Fruit fly (Drosophila melanogaster): Measurements from ENCODE around the gene pic.

pic gene

dm6 chr3R:13078263-13078662 lies 26.2 kb downstream of the pic start (continued):
- TF ChIP-seq sr (GFP tag; IDR thresholded peaks at IDR 0.05) (no peak), Dad (GFP tag; optimal IDR thresholded peaks at IDR 0.05) (no peak), D19A (tag; optimal IDR thresholded peaks at IDR 0.05) (no peak), sna (GFP tag; IDR thresholded peaks at IDR 0.05; ENCODE audit: partially characterized antibody) (no peak), tup (GFP tag; optimal IDR thresholded peaks at IDR 0.05) (no peak), CG42726 (GFP tag; IDR thresholded peaks at IDR 0.05; ENCODE audit: partially characterized antibody) (peak; percentile 79), CG7963 (GFP tag; IDR thresholded peaks at IDR 0.05; ENCODE audit: partially characterized antibody) (no peak), CG8290 (GFP tag; optimal IDR thresholded peaks at IDR 0.05) (peak; percentile 28), CG8290 (tag; optimal IDR thresholded peaks at IDR 0.05) (peak in 1 of 2 experiments; percentile 72), Tbp (GFP tag; optimal IDR thresholded peaks at IDR 0.05) (no peak), kni (GFP tag; optimal IDR thresholded peaks at IDR 0.05) (no peak), CG4820 (GFP tag; optimal IDR thresholded peaks at IDR 0.05) (no peak), CG3838 (GFP tag; optimal IDR thresholded peaks at IDR 0.05) (no peak), jumu (GFP tag; optimal IDR thresholded peaks at IDR 0.05) (no peak), Trl (optimal IDR thresholded peaks at IDR 0.05) (no peak), Trl (GFP tag; optimal IDR thresholded peaks at IDR 0.05) (no peak), CG6689 (GFP tag; IDR thresholded peaks at IDR 0.05) (no peak), inv (GFP tag; IDR thresholded peaks at IDR 0.05; ENCODE audit: partially characterized antibody) (peak; percentile 46; the same call in 1 of the 2 replicates), CG10462 (GFP tag; optimal IDR thresholded peaks at IDR 0.05) (no peak), mld (GFP tag; IDR thresholded peaks at IDR 0.05; ENCODE audit: partially characterized antibody) (no peak), ci (GFP tag; IDR thresholded peaks at IDR 0.05) (peak; percentile 54; the same call in 2 of the 3 replicates), CG16779 (GFP tag; IDR thresholded peaks at IDR 0.05) (no peak), CG32772 (GFP tag; IDR thresholded peaks at IDR 0.05) (no peak; the same call in 1 of the 2 replicates), Rfx (GFP tag; IDR thresholded peaks at IDR 0.05) (peak; percentile 54), Mrtf (GFP tag; IDR thresholded peaks at IDR 0.05) (no peak), wek (GFP tag; optimal IDR thresholded peaks at IDR 0.05) (no peak), CG2889 (GFP tag; IDR thresholded peaks at IDR 0.05) (no peak), repo (GFP tag; optimal IDR thresholded peaks at IDR 0.05) (no peak), grau (tag; optimal IDR thresholded peaks at IDR 0.05) (peak; percentile 35), Nf-YB (GFP tag; optimal IDR thresholded peaks at IDR 0.05) (no peak), croc (GFP tag; conservative IDR thresholded peaks at IDR 0.05) (no peak), pfk (GFP tag; optimal IDR thresholded peaks at IDR 0.05) (no peak), Side (GFP tag; optimal IDR thresholded peaks at IDR 0.05) (no peak), slbo (GFP tag; IDR thresholded peaks at IDR 0.05) (peak; percentile 46; the same call in 1 of the 2 replicates), CG13123 (GFP tag; optimal IDR thresholded peaks at IDR 0.05) (no peak), CG6272 (GFP tag; IDR thresholded peaks at IDR 0.05) (no peak), CG9609 (GFP tag; optimal IDR thresholded peaks at IDR 0.05) (peak; percentile 30), CG34376 (GFP tag; optimal IDR thresholded peaks at IDR 0.05) (no peak), Meics (GFP tag; optimal IDR thresholded peaks at IDR 0.05) (no peak), Hsf (GFP tag; optimal IDR thresholded peaks at IDR 0.05) (peak; percentile 48), Atf3 (GFP tag; optimal IDR thresholded peaks at IDR 0.05) (no peak), luna (GFP tag; optimal IDR thresholded peaks at IDR 0.05) (no peak), Myb (GFP tag; optimal IDR thresholded peaks at IDR 0.05) (peak; percentile 90), CG12659 (GFP tag; optimal IDR thresholded peaks at IDR 0.05) (no peak), Ets65A (GFP tag) (peak; percentile 94), ro (GFP tag; IDR thresholded peaks at IDR 0.05) (no peak), Hr39 (optimal IDR thresholded peaks at IDR 0.05) (no peak), en (GFP tag; optimal IDR thresholded peaks at IDR 0.05) (no peak), Awh (GFP tag; IDR thresholded peaks at IDR 0.05) (no peak), kay (GFP tag; optimal IDR thresholded peaks at IDR 0.05) (no peak), hkb (optimal IDR thresholded peaks at IDR 0.05) (no peak), hkb (GFP tag; IDR thresholded peaks at IDR 0.05) (no peak), Usf (GFP tag; optimal IDR thresholded peaks at IDR 0.05) (no peak), gt (GFP tag; IDR thresholded peaks at IDR 0.05) (no peak)

All from whole organism, embryonic.